Fruit fly (Drosophila melanogaster) whole organism, embryonic: ENCODE measurements around the gene Polr3F.

Experiments used
- Atf3 ChIP-seq: fragments of 200-800 bp; sonication (Bioruptor generic); optimal IDR thresholded peaks from 3 replicates; lab custom pipeline; 2016; ENCODE audit warnings: missing biosample characterization, missing genetic modification characterization
- BEAF-32 ChIP-seq: fragments of 200-800 bp; sonication (Bioruptor generic); optimal IDR thresholded peaks from 3 replicates; lab custom pipeline; 2017; ENCODE audit warnings: missing biosample characterization, missing genetic modification characterization, mild to moderate bottlenecking, moderate library complexity, missing genetic modification reagents
- CG10209 ChIP-seq: fragments of 200-800 bp; sonication (Bioruptor generic); optimal IDR thresholded peaks from 3 replicates; lab custom pipeline; 2017; ENCODE audit warnings: missing biosample characterization, mild to moderate bottlenecking, missing genetic modification characterization, missing genetic modification reagents
- CG10274 ChIP-seq: fragments of 200-800 bp; sonication (Bioruptor generic); optimal IDR thresholded peaks from 3 replicates; lab custom pipeline; 2017; ENCODE audit warnings: missing biosample characterization, mild to moderate bottlenecking, missing genetic modification characterization
- CG11504 ChIP-seq: fragments of 200-800 bp; sonication (Bioruptor generic); optimal IDR thresholded peaks from 3 replicates; lab custom pipeline; 2019; ENCODE audit warnings: missing biosample characterization, mild to moderate bottlenecking, missing genetic modification characterization, moderate library complexity
- CG13775 ChIP-seq: fragments of 200-800 bp; sonication (Bioruptor generic); optimal IDR thresholded peaks from 3 replicates; lab custom pipeline; 2017; ENCODE audit warnings: missing biosample characterization, mild to moderate bottlenecking, missing genetic modification characterization
- CG14050 ChIP-seq: fragments of 200-800 bp; sonication (Bioruptor generic); IDR thresholded peaks from 3 replicates; pipeline ENCODE4 v1.3.6; 2022; ENCODE audit warnings: missing biosample characterization, missing genetic modification characterization
- CG15514 ChIP-seq: fragments of 200-800 bp; sonication (Bioruptor generic); optimal IDR thresholded peaks from 3 replicates; lab custom pipeline; 2017; ENCODE audit warnings: missing biosample characterization, missing genetic modification characterization, mild to moderate bottlenecking, moderate library complexity, missing genetic modification reagents
- CG16779 ChIP-seq: fragments of 200-800 bp; sonication (Bioruptor generic); IDR thresholded peaks from 2 replicates; pipeline ENCODE4 v1.3.6; 2022; ENCODE audit warnings: missing biosample characterization, missing genetic modification characterization
- CG17359 ChIP-seq: fragments of 200-800 bp; sonication (Bioruptor generic); optimal IDR thresholded peaks from 3 replicates; lab custom pipeline; 2018; ENCODE audit warnings: missing biosample characterization, mild to moderate bottlenecking, missing genetic modification characterization, moderate library complexity
- CG2678 ChIP-seq: fragments of 200-800 bp; sonication (Bioruptor generic); optimal IDR thresholded peaks from 3 replicates; lab custom pipeline; 2019; ENCODE audit warnings: missing biosample characterization, mild to moderate bottlenecking, missing genetic modification characterization, moderate library complexity
- CG30403 ChIP-seq: fragments of 200-800 bp; sonication (Bioruptor generic); optimal IDR thresholded peaks from 3 replicates; lab custom pipeline; 2016; ENCODE audit warnings: missing biosample characterization, missing genetic modification characterization
- CG3163 ChIP-seq: fragments of 200-800 bp; sonication (Bioruptor generic); optimal IDR thresholded peaks from 3 replicates; lab custom pipeline; 2016; ENCODE audit warnings: missing biosample characterization, missing genetic modification characterization
- CG3726 ChIP-seq: fragments of 200-800 bp; sonication (Bioruptor generic); IDR thresholded peaks from 3 replicates; pipeline ENCODE4, ENCODE4 v1.3.6; 2022; ENCODE audit warnings: missing biosample characterization, missing genetic modification characterization
- CG3838 ChIP-seq: fragments of 200-800 bp; sonication (Bioruptor generic); optimal IDR thresholded peaks from 3 replicates; lab custom pipeline; 2016; ENCODE audit warnings: missing biosample characterization, missing genetic modification characterization
- CG3995 ChIP-seq: fragments of 200-800 bp; sonication (Bioruptor generic); optimal IDR thresholded peaks from 3 replicates; lab custom pipeline; 2016; ENCODE audit warnings: missing biosample characterization, missing genetic modification characterization
- CG5245 ChIP-seq: fragments of 200-800 bp; sonication (Bioruptor generic); optimal IDR thresholded peaks from 3 replicates; lab custom pipeline; 2016; ENCODE audit warnings: missing biosample characterization, missing genetic modification characterization
- CG6272 ChIP-seq: fragments of 200-800 bp; sonication (Bioruptor generic); IDR thresholded peaks from 2 replicates; pipeline ENCODE4 v1.3.6; 2022; ENCODE audit warnings: missing biosample characterization, missing genetic modification characterization
- CG6654 ChIP-seq: fragments of 200-800 bp; sonication (Bioruptor generic); optimal IDR thresholded peaks from 2 replicates; lab custom pipeline; 2017; ENCODE audit warnings: missing biosample characterization, mild to moderate bottlenecking, missing genetic modification characterization
- ERR ChIP-seq: fragments of 200-800 bp; sonication (Bioruptor generic); optimal IDR thresholded peaks from 2 replicates; lab custom pipeline; 2016; ENCODE audit warnings: missing biosample characterization, missing genetic modification characterization
- Eip74EF ChIP-seq, 2 experiments: fragments of 200-800 bp in 1 of 2; fragments of >200 bp in 1 of 2; sonication (Bioruptor generic) in 1 of 2; optimal IDR thresholded peaks; 2 replicates each; lab custom pipeline; 2017 to 2019; ENCODE audit warnings: missing biosample characterization in 2 of 2, missing genetic modification characterization in 2 of 2, mild to moderate bottlenecking in 1 of 2, moderate library complexity in 1 of 2
- Ets97D ChIP-seq: fragments of 200-800 bp; sonication (Bioruptor generic); optimal IDR thresholded peaks from 3 replicates; lab custom pipeline; 2016; ENCODE audit warnings: missing biosample characterization, missing genetic modification characterization
- Fer3 ChIP-seq: fragments of 200-800 bp; sonication (Bioruptor generic); optimal IDR thresholded peaks from 2 replicates; lab custom pipeline; 2018; ENCODE audit warnings: missing biosample characterization, mild to moderate bottlenecking, missing genetic modification characterization, moderate library complexity
- HLH4C ChIP-seq: fragments of 200-800 bp; sonication (Bioruptor generic); IDR thresholded peaks from 3 replicates; pipeline ENCODE4 v1.3.6; 2022; ENCODE audit warnings: missing biosample characterization, missing genetic modification characterization; ENCODE audit not compliant: partially characterized antibody
- HmgD ChIP-seq: fragments of 200-800 bp; sonication (Bioruptor generic); optimal IDR thresholded peaks from 3 replicates; lab custom pipeline; 2016; ENCODE audit warnings: missing biosample characterization, missing genetic modification characterization
- Mad ChIP-seq: fragments of 200-800 bp; sonication (Bioruptor generic); optimal IDR thresholded peaks from 2 replicates; lab custom pipeline; 2016; ENCODE audit warnings: missing biosample characterization, missing genetic modification characterization
- NK7.1 ChIP-seq: fragments of 200-800 bp; sonication (Bioruptor generic); optimal IDR thresholded peaks from 3 replicates; lab custom pipeline; 2016; ENCODE audit warnings: missing biosample characterization, missing genetic modification characterization
- Poxn ChIP-seq: fragments of 200-800 bp; sonication (Bioruptor generic); IDR thresholded peaks from 2 replicates; pipeline ENCODE4 v1.3.6; 2022; ENCODE audit warnings: missing biosample characterization, missing genetic modification characterization
- Rfx ChIP-seq: fragments of 200-800 bp; sonication (Bioruptor generic); IDR thresholded peaks from 2 replicates; pipeline ENCODE4 v1.3.6; 2022; ENCODE audit warnings: missing biosample characterization, missing genetic modification characterization
- Sin3A ChIP-seq: fragments of >200 bp; optimal IDR thresholded peaks from 2 replicates; lab custom pipeline; 2018
- Sox100B ChIP-seq: fragments of 200-800 bp; sonication (Bioruptor generic); optimal IDR thresholded peaks from 3 replicates; lab custom pipeline; 2018; ENCODE audit warnings: missing biosample characterization, mild to moderate bottlenecking, missing genetic modification characterization
- Stat92E ChIP-seq, 3 experiments: fragments of >200 bp in 2 of 3; fragments of 200-800 bp in 1 of 3; sonication (Bioruptor generic) in 1 of 3; optimal IDR thresholded peaks; 2 replicates each; lab custom pipeline; 2017 to 2019; ENCODE audit warnings: missing biosample characterization in 3 of 3, missing genetic modification characterization in 3 of 3, mild to moderate bottlenecking in 1 of 3, moderate library complexity in 1 of 3
- ac ChIP-seq: fragments of 200-800 bp; sonication (Bioruptor generic); optimal IDR thresholded peaks from 3 replicates; lab custom pipeline; 2017; ENCODE audit warnings: missing biosample characterization, mild to moderate bottlenecking, missing genetic modification characterization
- ap ChIP-seq: fragments of 200-800 bp; sonication (Bioruptor generic); IDR thresholded peaks from 2 replicates; pipeline ENCODE4 v1.3.6; 2022; ENCODE audit warnings: missing biosample characterization, missing genetic modification characterization
- ci ChIP-seq: fragments of 200-800 bp; sonication (Bioruptor generic); IDR thresholded peaks from 3 replicates; pipeline ENCODE4 v1.3.6; 2022; ENCODE audit warnings: missing biosample characterization, missing genetic modification characterization
- gcm ChIP-seq: fragments of 200-800 bp; sonication (Bioruptor generic); optimal IDR thresholded peaks from 2 replicates; lab custom pipeline; 2019; ENCODE audit warnings: missing biosample characterization, mild to moderate bottlenecking, missing genetic modification characterization, moderate library complexity
- ham ChIP-seq: fragments of 200-800 bp; sonication (Bioruptor generic); IDR thresholded peaks from 2 replicates; pipeline ENCODE4 v1.3.6; 2022; ENCODE audit warnings: missing biosample characterization, missing genetic modification characterization
- hb ChIP-seq: fragments of 200-800 bp; sonication (Bioruptor generic); IDR thresholded peaks from 3 replicates; pipeline ENCODE4 v1.3.6; 2022; ENCODE audit warnings: missing biosample characterization, missing genetic modification characterization; ENCODE audit not compliant: partially characterized antibody
- insv ChIP-seq, 2 experiments: fragments of 200-800 bp; sonication (Bioruptor generic); optimal IDR thresholded peaks; 3 replicates each; lab custom pipeline; 2016 to 2018; ENCODE audit warnings: missing biosample characterization in 2 of 2, missing genetic modification characterization in 2 of 2
- jigr1 ChIP-seq: fragments of 200-800 bp; sonication (Bioruptor generic); IDR thresholded peaks from 3 replicates; pipeline ENCODE4 v1.3.6; 2022; ENCODE audit warnings: missing biosample characterization, missing genetic modification characterization
- luna ChIP-seq: fragments of 200-800 bp; sonication (Bioruptor generic); optimal IDR thresholded peaks from 2 replicates; lab custom pipeline; 2016; ENCODE audit warnings: missing biosample characterization, missing genetic modification characterization
- pum ChIP-seq: fragments of 200-800 bp; sonication (Bioruptor generic); optimal IDR thresholded peaks from 2 replicates; lab custom pipeline; 2016; ENCODE audit warnings: missing biosample characterization, missing genetic modification characterization
- rib ChIP-seq: fragments of 200-800 bp; sonication (Bioruptor generic); IDR thresholded peaks from 2 replicates; pipeline ENCODE4 v1.3.6; 2022; ENCODE audit warnings: missing biosample characterization, missing genetic modification characterization
- run ChIP-seq: fragments of 200-800 bp; sonication (Bioruptor generic); optimal IDR thresholded peaks from 3 replicates; lab custom pipeline; 2018; ENCODE audit warnings: missing biosample characterization, mild to moderate bottlenecking, missing genetic modification characterization
- seq ChIP-seq: fragments of 200-800 bp; sonication (Bioruptor generic); IDR thresholded peaks from 2 replicates; pipeline ENCODE4 v1.3.6; 2022; ENCODE audit warnings: missing biosample characterization, missing genetic modification characterization
- sim ChIP-seq: fragments of 200-800 bp; sonication (Bioruptor generic); IDR thresholded peaks from 2 replicates; pipeline ENCODE4 v1.3.6; 2022; ENCODE audit warnings: missing biosample characterization, missing genetic modification characterization
- z ChIP-seq: fragments of 200-800 bp; sonication (Bioruptor generic); IDR thresholded peaks from 3 replicates; pipeline ENCODE4 v1.3.6; 2022; ENCODE audit warnings: missing biosample characterization, missing genetic modification characterization
- zf30C ChIP-seq: fragments of 200-800 bp; sonication (Bioruptor generic); optimal IDR thresholded peaks from 3 replicates; lab custom pipeline; 2018; ENCODE audit warnings: missing biosample characterization, mild to moderate bottlenecking, missing genetic modification characterization
- zfh2 ChIP-seq: fragments of 200-800 bp; sonication (Bioruptor generic); optimal IDR thresholded peaks from 2 replicates; lab custom pipeline; 2016; ENCODE audit warnings: missing biosample characterization, missing genetic modification characterization

The Polr3F gene

dm6 chr3R:22356464-22357410 lies 10.4 kb downstream of the Polr3F start, which contains the start of gene Sar1 (continued):
- TF ChIP-seq Poxn, result no peak
- peak in 1 of 3 experiments; percentile 90 for TF ChIP-seq Stat92E (GFP tag; optimal IDR thresholded peaks at IDR 0.05; lab: Kevin White, UChicago)
- TF ChIP-seq CG3838 (GFP tag; lab: Kevin White, UChicago), result no peak
- TF ChIP-seq CG17359 (tag; lab: Kevin White, UChicago), result no peak
- TF ChIP-seq CG30403 (GFP tag; lab: Kevin White, UChicago), result peak; percentile 6
- TF ChIP-seq luna, result no peak
- no peak for TF ChIP-seq CG3995 (GFP tag; lab: Kevin White, UChicago)
- TF ChIP-seq Rfx (GFP tag; lab: Robert Waterston, UW), result peak; percentile 61
- TF ChIP-seq hb (GFP tag; lab: Robert Waterston, UW), result peak; percentile 85
- peak; percentile 81 for TF ChIP-seq Sin3A (lab: Kevin White, UChicago)
- no peak for TF ChIP-seq Sox100B (GFP tag; lab: Kevin White, UChicago)
- no peak for TF ChIP-seq ac (GFP tag; lab: Kevin White, UChicago)
- peak in 1 of 2 experiments; percentile 83 for TF ChIP-seq Eip74EF (GFP tag; optimal IDR thresholded peaks at IDR 0.05; lab: Kevin White, UChicago)
- TF ChIP-seq jigr1 (GFP tag; lab: Robert Waterston, UW), result no peak
- TF ChIP-seq CG6272 (GFP tag; lab: Robert Waterston, UW), result 0 out of 2 replicates have a peak, but pooled peaks have one; percentile 19
- peak; percentile 96 for TF ChIP-seq CG15514 (GFP tag; lab: Kevin White, UChicago)
- TF ChIP-seq ci (GFP tag; lab: Robert Waterston, UW), result peak; percentile 40; the same call in 1 of the 3 replicates
- TF ChIP-seq zf30C (GFP tag; lab: Kevin White, UChicago), result no peak
- TF ChIP-seq NK7.1 (GFP tag; lab: Kevin White, UChicago), result no peak
- no peak for TF ChIP-seq CG3726 (GFP tag; lab: Robert Waterston, UW)
- TF ChIP-seq Fer3, result no peak
- no peak for TF ChIP-seq pum (GFP tag; lab: Kevin White, UChicago)
- no peak for TF ChIP-seq ap (GFP tag; lab: Robert Waterston, UW)
- TF ChIP-seq run (tag; lab: Kevin White, UChicago), result no peak
- peak; percentile 33 for TF ChIP-seq gcm (GFP tag; lab: Kevin White, UChicago)
- no peak for TF ChIP-seq CG13775 (GFP tag; lab: Kevin White, UChicago)
- TF ChIP-seq seq (GFP tag; lab: Robert Waterston, UW), result no peak; the same call in 1 of the 2 replicates
- TF ChIP-seq Ets97D (GFP tag; lab: Kevin White, UChicago), result peak; percentile 94
- TF ChIP-seq z (GFP tag; lab: Robert Waterston, UW), result no peak; the same call in 2 of the 3 replicates
- TF ChIP-seq CG6654 (GFP tag; lab: Kevin White, UChicago), result no peak
- no peak for TF ChIP-seq Atf3
- TF ChIP-seq CG10274, result no peak
- no peak for TF ChIP-seq sim
- TF ChIP-seq CG10209 (GFP tag; lab: Kevin White, UChicago), result no peak
- peak; percentile 88 for TF ChIP-seq HmgD (GFP tag; lab: Kevin White, UChicago)
- TF ChIP-seq ERR (GFP tag; lab: Kevin White, UChicago), result peak; percentile 46
- TF ChIP-seq CG3163 (GFP tag; lab: Kevin White, UChicago), result peak; percentile 60
- TF ChIP-seq insv (GFP tag; optimal IDR thresholded peaks at IDR 0.05; lab: Kevin White, UChicago), result peak in 1 of 2 experiments; percentile 85
- peak; percentile 79 for TF ChIP-seq CG11504 (tag; lab: Kevin White, UChicago)
- no peak for TF ChIP-seq CG2678
- peak; percentile 63 for TF ChIP-seq Mad (GFP tag; lab: Kevin White, UChicago)
- no peak for TF ChIP-seq CG5245
- peak; percentile 42 for TF ChIP-seq zfh2 (GFP tag; lab: Kevin White, UChicago)
- no peak for TF ChIP-seq rib (GFP tag; lab: Robert Waterston, UW)
- no peak; the same call in 1 of the 2 replicates for TF ChIP-seq ham (GFP tag; lab: Robert Waterston, UW)
- TF ChIP-seq BEAF-32, result peak; percentile 99
- no peak for TF ChIP-seq CG14050 (GFP tag; lab: Robert Waterston, UW)
- peak; percentile 82 for TF ChIP-seq HLH4C
- TF ChIP-seq CG16779 (GFP tag; lab: Robert Waterston, UW), result no peak
